Worm (Caenorhabditis elegans) whole organism, mixed stage, embryonic: ENCODE data around the gene sea-2.

ENCODE experiments used
- M03D4.4 ChIP-seq: sonication (generic microtip); optimal IDR thresholded peaks from 2 replicates; lab custom pipeline; 2017; ENCODE audit warnings: mild to moderate bottlenecking, missing genetic modification characterization, missing compliant biosample characterization
- bed-3 ChIP-seq: fragments of 200-800 bp; sonication (Bioruptor generic); optimal IDR thresholded peaks from 3 replicates; lab custom pipeline; 2018; ENCODE audit warnings: mild to moderate bottlenecking, missing genetic modification characterization, moderate library complexity, missing compliant biosample characterization
- blmp-1 ChIP-seq: fragments of 150-350 bp; optimal IDR thresholded peaks from 2 replicates; lab custom pipeline; 2014; ENCODE audit warnings: missing biosample characterization, missing genetic modification characterization
- ceh-39 ChIP-seq: fragments of 150-350 bp; optimal IDR thresholded peaks from 2 replicates; lab custom pipeline; 2014; ENCODE audit warnings: missing biosample characterization, missing genetic modification characterization
- ceh-43 ChIP-seq: fragments of 200-800 bp; sonication (Bioruptor generic); optimal IDR thresholded peaks from 2 replicates; lab custom pipeline; 2018; ENCODE audit warnings: mild to moderate bottlenecking, missing genetic modification characterization, moderate library complexity, missing compliant biosample characterization
- ceh-83 ChIP-seq: fragments of 200-800 bp; sonication (Bioruptor generic); optimal IDR thresholded peaks from 2 replicates; lab custom pipeline; 2018; ENCODE audit warnings: mild to moderate bottlenecking, missing genetic modification characterization, missing compliant biosample characterization
- ces-1 ChIP-seq: fragments of 150-350 bp; optimal IDR thresholded peaks from 2 replicates; lab custom pipeline; 2014; ENCODE audit warnings: missing biosample characterization, missing genetic modification reagents, missing genetic modification characterization
- cnd-1 ChIP-seq: fragments of 200-800 bp; sonication (Bioruptor generic); optimal IDR thresholded peaks from 2 replicates; lab custom pipeline; 2018; ENCODE audit warnings: mild to moderate bottlenecking, missing genetic modification characterization, missing compliant biosample characterization
- drap-1 ChIP-seq: fragments of 200-800 bp; sonication (Bioruptor generic); optimal IDR thresholded peaks from 3 replicates; lab custom pipeline; 2018; ENCODE audit warnings: mild to moderate bottlenecking, missing genetic modification characterization, missing compliant biosample characterization
- elt-1 ChIP-seq: sonication (generic microtip); optimal IDR thresholded peaks from 2 replicates; lab custom pipeline; 2017; ENCODE audit warnings: missing genetic modification characterization, mild to moderate bottlenecking, missing compliant biosample characterization, antibody characterized with exemption, moderate library complexity, borderline replicate concordance; ENCODE audit not compliant: insufficient read depth
- elt-3 ChIP-seq: fragments of 150-350 bp; optimal IDR thresholded peaks from 2 replicates; lab custom pipeline; 2014; ENCODE audit warnings: missing biosample characterization, missing genetic modification characterization
- flh-1 ChIP-seq: fragments of 200-800 bp; sonication (Bioruptor generic); optimal IDR thresholded peaks from 2 replicates; lab custom pipeline; 2018; ENCODE audit warnings: mild to moderate bottlenecking, missing genetic modification characterization, moderate library complexity, missing compliant biosample characterization
- ham-2 ChIP-seq: fragments of 200-800 bp; sonication (Bioruptor generic); optimal IDR thresholded peaks from 2 replicates; lab custom pipeline; 2018; ENCODE audit warnings: mild to moderate bottlenecking, missing genetic modification characterization, missing compliant biosample characterization
- hlh-1 ChIP-seq: fragments of 150-350 bp; optimal IDR thresholded peaks from 2 replicates; lab custom pipeline; 2014; ENCODE audit warnings: missing biosample characterization, missing genetic modification reagents, missing genetic modification characterization
- lin-13 ChIP-seq: fragments of 150-350 bp; optimal IDR thresholded peaks from 2 replicates; lab custom pipeline; 2014; ENCODE audit warnings: missing biosample characterization, missing genetic modification characterization
- lin-32 ChIP-seq: fragments of 200-800 bp; sonication (Bioruptor generic); optimal IDR thresholded peaks from 2 replicates; lab custom pipeline; 2018; ENCODE audit warnings: mild to moderate bottlenecking, missing genetic modification characterization, missing compliant biosample characterization
- lsy-2 ChIP-seq: fragments of 150-350 bp; optimal IDR thresholded peaks from 2 replicates; lab custom pipeline; 2014; ENCODE audit warnings: missing biosample characterization, missing genetic modification characterization
- mls-2 ChIP-seq: sonication (generic microtip); optimal IDR thresholded peaks from 2 replicates; lab custom pipeline; 2016; ENCODE audit warnings: mild to moderate bottlenecking, missing genetic modification characterization, moderate library complexity, missing compliant biosample characterization
- nhr-12 ChIP-seq: fragments of 150-350 bp; optimal IDR thresholded peaks from 2 replicates; lab custom pipeline; 2014; ENCODE audit warnings: missing biosample characterization, missing genetic modification characterization
- nhr-2 ChIP-seq: fragments of 150-350 bp; optimal IDR thresholded peaks from 2 replicates; lab custom pipeline; 2014; ENCODE audit warnings: missing biosample characterization, missing genetic modification characterization
- nhr-237 ChIP-seq: fragments of 150-350 bp; optimal IDR thresholded peaks from 2 replicates; lab custom pipeline; 2014; ENCODE audit warnings: missing biosample characterization, missing genetic modification characterization
- nhr-28 ChIP-seq: fragments of 150-350 bp; optimal IDR thresholded peaks from 2 replicates; lab custom pipeline; 2014; ENCODE audit warnings: missing biosample characterization, missing genetic modification characterization
- nhr-76 ChIP-seq: sonication (generic microtip); optimal IDR thresholded peaks from 2 replicates; lab custom pipeline; 2017; ENCODE audit warnings: missing biosample characterization, missing genetic modification characterization
- pha-4 ChIP-seq: fragments of 150-350 bp; optimal IDR thresholded peaks from 2 replicates; lab custom pipeline; 2018; ENCODE audit warnings: missing biosample characterization, missing genetic modification reagents, missing genetic modification characterization
- sem-2 ChIP-seq: fragments of 200-800 bp; sonication (Bioruptor generic); optimal IDR thresholded peaks from 2 replicates; lab custom pipeline; 2018; ENCODE audit warnings: mild to moderate bottlenecking, missing genetic modification characterization, missing compliant biosample characterization
- sptf-1 ChIP-seq: sonication (generic microtip); optimal IDR thresholded peaks from 2 replicates; lab custom pipeline; 2017; ENCODE audit warnings: mild to moderate bottlenecking, missing genetic modification characterization, moderate library complexity, missing compliant biosample characterization
- tbx-8 ChIP-seq: fragments of 200-800 bp; sonication (Bioruptor generic); optimal IDR thresholded peaks from 2 replicates; lab custom pipeline; 2018; ENCODE audit warnings: mild to moderate bottlenecking, missing genetic modification characterization, moderate library complexity, missing compliant biosample characterization
- unc-120 ChIP-seq: sonication (generic microtip); optimal IDR thresholded peaks from 2 replicates; lab custom pipeline; 2017; ENCODE audit warnings: missing genetic modification characterization, missing compliant biosample characterization; ENCODE audit not compliant: poor library complexity, severe bottlenecking
- unc-39 ChIP-seq: fragments of 150-350 bp; optimal IDR thresholded peaks from 2 replicates; lab custom pipeline; 2014; ENCODE audit warnings: missing biosample characterization, missing genetic modification characterization
- unc-62 ChIP-seq: fragments of 150-350 bp; optimal IDR thresholded peaks from 2 replicates; lab custom pipeline; 2014; ENCODE audit warnings: missing biosample characterization, missing genetic modification reagents, missing genetic modification characterization
- zip-8 ChIP-seq: fragments of 150-350 bp; optimal IDR thresholded peaks from 2 replicates; lab custom pipeline; 2014; ENCODE audit warnings: missing biosample characterization, missing genetic modification characterization
- ztf-11 ChIP-seq: fragments of 150-350 bp; optimal IDR thresholded peaks from 2 replicates; lab custom pipeline; 2014; ENCODE audit warnings: missing biosample characterization, missing genetic modification characterization

Gene sea-2

DNA sequence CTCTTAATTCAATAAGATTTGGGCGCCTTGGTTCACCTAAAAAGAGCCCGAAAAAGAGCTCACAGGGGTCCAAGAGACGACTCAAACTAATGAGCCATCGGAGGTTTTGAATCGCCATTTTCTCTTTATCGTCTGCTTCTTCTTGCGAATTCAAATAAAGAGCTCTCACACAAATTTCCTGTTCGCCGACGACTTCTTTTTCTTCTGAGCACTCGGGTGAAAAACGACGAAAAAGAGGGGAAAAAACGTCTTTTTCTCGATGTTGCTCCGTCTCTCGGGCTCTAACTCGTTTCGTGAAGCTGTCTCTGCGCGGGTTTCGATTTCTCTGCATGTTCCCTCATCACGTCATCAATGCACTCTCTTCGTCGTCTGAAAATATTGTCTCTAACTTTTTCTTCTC lies 1.7 kb upstream of the sea-2 start:
- TF ChIP-seq hlh-1 (tag; lab: Kevin White, UChicago): no peak
- peak; percentile 9 for TF ChIP-seq ces-1

DNA sequence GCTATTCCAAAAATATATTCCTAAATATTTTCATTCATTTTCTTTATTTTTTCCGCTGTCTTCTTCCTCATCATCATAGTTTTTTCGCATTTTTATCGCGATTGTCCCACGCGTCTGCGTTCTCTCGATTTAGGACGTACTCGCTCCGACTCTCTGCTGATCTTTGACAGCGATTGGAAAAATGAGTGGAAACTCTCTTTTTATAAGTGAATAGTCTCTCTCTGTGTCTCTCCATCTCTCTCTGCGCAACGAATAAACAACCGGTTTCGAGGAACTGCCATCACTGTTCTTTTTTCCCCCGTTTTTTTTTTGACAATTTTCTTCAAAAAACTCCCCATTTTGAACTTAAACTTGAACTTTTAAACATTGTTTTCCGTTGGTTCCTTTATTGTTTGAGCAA lies 1.2 kb downstream of the sea-2 start:
- no peak for TF ChIP-seq unc-39 (tag; lab: Kevin White, UChicago)
- no peak for TF ChIP-seq ces-1
- no peak for TF ChIP-seq bed-3 (GFP tag; lab: Kevin White, UChicago)
- no peak for TF ChIP-seq cnd-1 (tag; lab: Kevin White, UChicago)
- no peak for TF ChIP-seq ztf-11 (tag; lab: Kevin White, UChicago)
- TF ChIP-seq flh-1 (GFP tag; lab: Kevin White, UChicago): no peak
- TF ChIP-seq unc-62: no peak
- TF ChIP-seq, all 35 proteins: peak for 0

DNA sequence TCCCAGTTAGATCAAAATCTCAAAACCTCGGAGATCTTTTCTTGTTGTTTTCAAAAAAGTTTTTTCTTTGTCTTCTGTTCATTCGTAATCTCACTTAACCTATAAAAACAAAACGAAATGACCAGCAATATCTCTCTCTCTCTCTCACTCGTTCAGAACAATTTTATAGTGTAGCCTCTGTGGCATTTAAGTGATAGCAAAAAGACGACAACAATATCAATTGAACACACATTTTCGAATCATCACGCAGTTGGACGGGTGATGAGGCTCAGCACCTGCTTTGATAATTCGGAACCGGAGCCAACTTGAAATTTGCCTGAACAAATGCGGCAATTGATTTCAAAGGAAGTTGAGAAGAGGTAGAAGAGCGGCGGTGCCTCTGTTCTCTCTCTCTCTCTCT lies 2.2 kb downstream of the sea-2 start:
- TF ChIP-seq zip-8 (no peak), tbx-8 (no peak), pha-4 (no peak), mls-2 (tag; lab: Kevin White, UChicago) (no peak), sem-2 (GFP tag; lab: Kevin White, UChicago) (no peak), sptf-1 (tag; lab: Kevin White, UChicago) (no peak), drap-1 (GFP tag; lab: Kevin White, UChicago) (no peak), elt-3 (tag; lab: Kevin White, UChicago) (no peak), M03D4.4 (tag; lab: Kevin White, UChicago) (no peak), hlh-1 (tag; lab: Kevin White, UChicago) (no peak), ceh-43 (no peak), nhr-28 (tag; lab: Kevin White, UChicago) (no peak), lin-13 (no peak), blmp-1 (tag; lab: Kevin White, UChicago) (no peak), ceh-83 (GFP tag; lab: Kevin White, UChicago) (no peak), unc-120 (no peak), ham-2 (GFP tag; lab: Kevin White, UChicago) (no peak), lsy-2 (tag; lab: Kevin White, UChicago) (no peak)

- no peak for TF ChIP-seq unc-62
- no peak for TF ChIP-seq nhr-76 (tag; lab: Kevin White, UChicago)
- no peak for TF ChIP-seq unc-39 (tag; lab: Kevin White, UChicago)
- no peak for TF ChIP-seq blmp-1 (tag; lab: Kevin White, UChicago)
- no peak for TF ChIP-seq drap-1 (GFP tag; lab: Kevin White, UChicago)
- TF ChIP-seq nhr-12: no peak
- no peak for TF ChIP-seq unc-120
- TF ChIP-seq tbx-8: no peak
- TF ChIP-seq, all 35 proteins: peak for 0
These were observed 2.8 kb downstream of the sea-2 start for ce11 chrII:3952967-3953366.

DNA sequence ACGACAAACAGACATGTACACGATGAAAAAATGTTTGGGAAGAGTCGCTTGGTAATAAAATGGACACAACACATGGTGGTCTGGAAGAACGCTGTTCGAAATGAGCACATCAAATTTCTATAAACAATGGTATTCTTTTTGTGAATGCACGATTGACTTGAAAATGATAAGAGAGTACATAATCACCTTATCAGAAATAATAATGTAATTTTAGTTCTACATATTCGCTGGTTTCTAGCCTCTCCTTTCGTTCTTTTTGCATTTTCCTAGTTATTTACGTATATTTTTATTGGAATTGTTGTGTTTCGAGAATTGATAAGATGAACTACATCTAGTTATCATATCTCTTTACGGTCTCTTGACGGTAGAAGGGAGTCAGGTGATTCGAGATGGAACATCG lies 3.8 kb downstream of the sea-2 start:
- no peak for TF ChIP-seq ceh-83 (GFP tag; lab: Kevin White, UChicago)
- no peak for TF ChIP-seq ztf-11 (tag; lab: Kevin White, UChicago)
- TF ChIP-seq nhr-237 (tag; lab: Kevin White, UChicago): no peak
- TF ChIP-seq nhr-28 (tag; lab: Kevin White, UChicago): no peak
- TF ChIP-seq ham-2 (GFP tag; lab: Kevin White, UChicago): no peak
- no peak for TF ChIP-seq drap-1 (GFP tag; lab: Kevin White, UChicago)
- no peak for TF ChIP-seq nhr-2 (tag; lab: Kevin White, UChicago)
- TF ChIP-seq unc-62: no peak
- no peak for TF ChIP-seq lin-32 (GFP tag; lab: Kevin White, UChicago)
- TF ChIP-seq ceh-43: no peak
- TF ChIP-seq cnd-1 (tag; lab: Kevin White, UChicago): no peak
- TF ChIP-seq ces-1: no peak
- TF ChIP-seq pha-4: no peak
- no peak for TF ChIP-seq elt-3 (tag; lab: Kevin White, UChicago)
- no peak for TF ChIP-seq bed-3 (GFP tag; lab: Kevin White, UChicago)

DNA sequence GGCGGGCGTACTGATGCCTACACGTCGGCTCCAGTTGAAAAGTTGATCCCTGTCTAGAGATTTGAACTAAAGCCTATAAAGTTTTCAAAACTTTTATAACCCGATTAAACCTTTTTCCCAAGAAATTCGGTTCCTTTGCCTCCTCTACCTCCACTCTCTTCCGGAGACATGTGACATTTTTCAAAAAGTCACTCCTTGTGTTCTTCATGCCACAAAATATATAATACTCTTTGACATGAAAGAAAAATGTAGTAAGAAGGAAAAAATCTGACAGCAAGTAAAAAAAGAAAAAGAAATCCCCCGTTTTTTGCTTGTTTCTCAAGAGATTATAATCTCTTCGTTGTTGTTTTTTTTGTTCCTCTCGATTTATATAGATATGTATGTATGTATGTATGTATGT lies 4.7 kb downstream of the sea-2 start:
- TF ChIP-seq mls-2 (tag; lab: Kevin White, UChicago) (no peak), elt-1 (tag; lab: Kevin White, UChicago) (no peak), unc-39 (tag; lab: Kevin White, UChicago) (no peak), lin-13 (no peak), ces-1 (no peak), M03D4.4 (tag; lab: Kevin White, UChicago) (no peak), ceh-39 (no peak)
